Fruit fly (Drosophila melanogaster) whole organism, embryonic: ENCODE results near the gene Mst36Fb.

Experiments
- Bgb ChIP-seq: fragments of 200-800 bp; sonication (Bioruptor generic); IDR thresholded peaks from 2 replicates; pipeline ENCODE4 v1.3.6; 2022; ENCODE audit warnings: missing biosample characterization, missing genetic modification characterization; ENCODE audit not compliant: partially characterized antibody
- CG10209 ChIP-seq: fragments of 200-800 bp; sonication (Bioruptor generic); optimal IDR thresholded peaks from 3 replicates; lab custom pipeline; 2017; ENCODE audit warnings: missing biosample characterization, mild to moderate bottlenecking, missing genetic modification characterization, missing genetic modification reagents
- CG10543 ChIP-seq: fragments of 200-800 bp; sonication (Bioruptor generic); optimal IDR thresholded peaks from 3 replicates; lab custom pipeline; 2017; ENCODE audit warnings: missing biosample characterization, mild to moderate bottlenecking, missing genetic modification characterization, moderate library complexity
- CG10979 ChIP-seq: fragments of 200-800 bp; sonication (Bioruptor generic); optimal IDR thresholded peaks from 2 replicates; lab custom pipeline; 2018; ENCODE audit warnings: missing biosample characterization, mild to moderate bottlenecking, missing genetic modification characterization, moderate library complexity
- CG11695 ChIP-seq: fragments of 200-800 bp; sonication (Bioruptor generic); IDR thresholded peaks from 3 replicates; pipeline ENCODE4 v1.3.6; 2022; ENCODE audit warnings: missing biosample characterization, missing genetic modification characterization
- CG12219 ChIP-seq: fragments of 200-800 bp; sonication (Bioruptor generic); optimal IDR thresholded peaks from 3 replicates; lab custom pipeline; 2018; ENCODE audit warnings: missing biosample characterization, mild to moderate bottlenecking, missing genetic modification characterization
- CG12236 ChIP-seq: fragments of 200-800 bp; sonication (Bioruptor generic); optimal IDR thresholded peaks from 2 replicates; lab custom pipeline; 2016; ENCODE audit warnings: missing biosample characterization, missing genetic modification characterization
- CG12769 ChIP-seq: fragments of 200-800 bp; sonication (Bioruptor generic); optimal IDR thresholded peaks from 2 replicates; lab custom pipeline; 2019; ENCODE audit warnings: missing biosample characterization, mild to moderate bottlenecking, missing genetic modification characterization, moderate library complexity
- CG14014 ChIP-seq: fragments of 200-800 bp; sonication (Bioruptor generic); IDR thresholded peaks from 2 replicates; pipeline ENCODE4 v1.3.6; 2022; ENCODE audit warnings: missing biosample characterization, missing genetic modification characterization
- CG14710 ChIP-seq: fragments of 200-800 bp; sonication (Bioruptor generic); optimal IDR thresholded peaks from 3 replicates; lab custom pipeline; 2019; ENCODE audit warnings: missing biosample characterization, mild to moderate bottlenecking, missing genetic modification characterization, moderate library complexity
- CG15514 ChIP-seq: fragments of 200-800 bp; sonication (Bioruptor generic); optimal IDR thresholded peaks from 3 replicates; lab custom pipeline; 2017; ENCODE audit warnings: missing biosample characterization, missing genetic modification characterization, mild to moderate bottlenecking, moderate library complexity, missing genetic modification reagents
- CG1603 ChIP-seq: fragments of 200-800 bp; sonication (Bioruptor generic); optimal IDR thresholded peaks from 2 replicates; lab custom pipeline; 2019; ENCODE audit warnings: missing biosample characterization, mild to moderate bottlenecking, missing genetic modification characterization, moderate library complexity
- CG2129 ChIP-seq: fragments of 200-800 bp; sonication (Bioruptor generic); IDR thresholded peaks from 2 replicates; pipeline ENCODE4 v1.3.6; 2022; ENCODE audit warnings: missing biosample characterization, missing genetic modification characterization; ENCODE audit not compliant: partially characterized antibody
- CG31388 ChIP-seq: fragments of 200-800 bp; sonication (Bioruptor generic); optimal IDR thresholded peaks from 2 replicates; lab custom pipeline; 2016; ENCODE audit warnings: missing biosample characterization, missing genetic modification characterization
- CG32767 ChIP-seq: fragments of 200-800 bp; sonication (Bioruptor generic); IDR thresholded peaks from 2 replicates; pipeline ENCODE4 v1.3.6; 2022; ENCODE audit warnings: missing biosample characterization, missing genetic modification characterization
- CG33557 ChIP-seq: fragments of 200-800 bp; sonication (Bioruptor generic); optimal IDR thresholded peaks from 2 replicates; lab custom pipeline; 2019; ENCODE audit warnings: missing biosample characterization, mild to moderate bottlenecking, missing genetic modification characterization, moderate library complexity
- CG4617 ChIP-seq: fragments of 200-800 bp; sonication (Bioruptor generic); optimal IDR thresholded peaks from 3 replicates; lab custom pipeline; 2016; ENCODE audit warnings: missing biosample characterization, missing genetic modification characterization, borderline replicate concordance
- CG6765 ChIP-seq: fragments of 200-800 bp; sonication (Bioruptor generic); optimal IDR thresholded peaks from 3 replicates; lab custom pipeline; 2017; ENCODE audit warnings: missing biosample characterization, mild to moderate bottlenecking, missing genetic modification characterization
- CG7963 ChIP-seq: fragments of 200-800 bp; sonication (Bioruptor generic); IDR thresholded peaks from 3 replicates; pipeline ENCODE4 v1.3.6; 2022; ENCODE audit warnings: missing biosample characterization, missing genetic modification characterization; ENCODE audit not compliant: partially characterized antibody
- CG7987 ChIP-seq: fragments of 200-800 bp; sonication (Bioruptor generic); optimal IDR thresholded peaks from 2 replicates; lab custom pipeline; 2018; ENCODE audit warnings: missing biosample characterization, mild to moderate bottlenecking, missing genetic modification characterization, moderate library complexity
- CG9876 ChIP-seq: fragments of 200-800 bp; sonication (Bioruptor generic); optimal IDR thresholded peaks from 2 replicates; lab custom pipeline; 2016; ENCODE audit warnings: missing biosample characterization, missing genetic modification characterization
- CTCF ChIP-seq: fragments of 200-800 bp; sonication (Bioruptor generic); optimal IDR thresholded peaks from 2 replicates; lab custom pipeline; 2017; ENCODE audit warnings: missing biosample characterization, mild to moderate bottlenecking, missing genetic modification characterization, moderate library complexity
- Chrac-16 ChIP-seq: fragments of 200-800 bp; sonication (Bioruptor generic); optimal IDR thresholded peaks from 3 replicates; lab custom pipeline; 2016; ENCODE audit warnings: missing biosample characterization, missing genetic modification characterization
- D ChIP-seq, 2 experiments: fragments of 200-800 bp in 1 of 2; fragments of >200 bp in 1 of 2; sonication (Bioruptor generic) in 1 of 2; optimal IDR thresholded peaks; 2 replicates in 1 of 2; 3 replicates in 1 of 2; lab custom pipeline; 2017; ENCODE audit warnings: mild to moderate bottlenecking in 1 of 2, missing biosample characterization in 1 of 2, missing genetic modification characterization in 1 of 2, missing genetic modification reagents in 1 of 2
- Dp ChIP-seq: fragments of 200-800 bp; sonication (Bioruptor generic); optimal IDR thresholded peaks from 2 replicates; lab custom pipeline; 2018; ENCODE audit warnings: missing biosample characterization, mild to moderate bottlenecking, missing genetic modification characterization, moderate library complexity
- Dref ChIP-seq: fragments of 200-800 bp; sonication (Bioruptor generic); IDR thresholded peaks from 2 replicates; pipeline ENCODE4 v1.3.6; 2022; ENCODE audit warnings: missing biosample characterization, missing genetic modification characterization
- Hmx ChIP-seq: fragments of 200-800 bp; sonication (Bioruptor generic); optimal IDR thresholded peaks from 2 replicates; lab custom pipeline; 2016; ENCODE audit warnings: missing biosample characterization, missing genetic modification characterization
- Hsf ChIP-seq: fragments of 200-800 bp; sonication (Bioruptor generic); optimal IDR thresholded peaks from 3 replicates; lab custom pipeline; 2016; ENCODE audit warnings: missing biosample characterization, missing genetic modification characterization
- Jarid2 ChIP-seq: fragments of 200-800 bp; sonication (Bioruptor generic); optimal IDR thresholded peaks from 3 replicates; lab custom pipeline; 2017; ENCODE audit warnings: mild to moderate bottlenecking, missing biosample characterization, missing genetic modification reagents, missing genetic modification characterization
- NC2β ChIP-seq: fragments of 200-800 bp; sonication (Bioruptor generic); optimal IDR thresholded peaks from 2 replicates; lab custom pipeline; 2016; ENCODE audit warnings: missing biosample characterization, missing genetic modification characterization
- Opbp ChIP-seq: fragments of 200-800 bp; sonication (Bioruptor generic); IDR thresholded peaks from 3 replicates; pipeline ENCODE4 v1.3.6; 2022; ENCODE audit warnings: missing biosample characterization, missing genetic modification characterization; ENCODE audit not compliant: partially characterized antibody
- Trl ChIP-seq, 3 experiments: fragments of >200 bp in 2 of 3; fragments of 200-800 bp in 1 of 3; sonication (Bioruptor generic) in 1 of 3; optimal IDR thresholded peaks; 2 replicates in 1 of 3; 3 replicates in 2 of 3; lab custom pipeline; 2016 to 2017; ENCODE audit warnings: missing biosample characterization in 1 of 3, missing genetic modification characterization in 1 of 3
- ase ChIP-seq: fragments of 200-800 bp; sonication (Bioruptor generic); IDR thresholded peaks from 3 replicates; pipeline ENCODE4 v1.3.6; 2022; ENCODE audit warnings: missing biosample characterization, missing genetic modification characterization
- bcd ChIP-seq: fragments of 200-800 bp; sonication (Bioruptor generic); optimal IDR thresholded peaks from 2 replicates; lab custom pipeline; 2017; ENCODE audit warnings: missing biosample characterization, mild to moderate bottlenecking, missing genetic modification characterization
- dpn ChIP-seq, 2 experiments: fragments of 200-800 bp; sonication (Bioruptor generic); optimal IDR thresholded peaks; 3 replicates each; lab custom pipeline; 2016; ENCODE audit warnings: missing biosample characterization in 2 of 2, missing genetic modification characterization in 2 of 2
- grn ChIP-seq: fragments of 200-800 bp; sonication (Bioruptor generic); optimal IDR thresholded peaks from 3 replicates; lab custom pipeline; 2017; ENCODE audit warnings: missing biosample characterization, missing genetic modification characterization
- nau ChIP-seq: fragments of 200-800 bp; sonication (Bioruptor generic); optimal IDR thresholded peaks from 3 replicates; lab custom pipeline; 2017; ENCODE audit warnings: missing biosample characterization, mild to moderate bottlenecking, missing genetic modification characterization, missing genetic modification reagents
- otp ChIP-seq: fragments of 200-800 bp; sonication (Bioruptor generic); IDR thresholded peaks from 3 replicates; pipeline ENCODE4, ENCODE4 v1.3.6; 2022; ENCODE audit warnings: missing biosample characterization, missing genetic modification characterization
- p53 ChIP-seq: fragments of 200-800 bp; sonication (Bioruptor generic); optimal IDR thresholded peaks from 2 replicates; lab custom pipeline; 2016; ENCODE audit warnings: missing biosample characterization, missing genetic modification characterization
- phol ChIP-seq: fragments of 200-800 bp; sonication (Bioruptor generic); optimal IDR thresholded peaks from 3 replicates; lab custom pipeline; 2018; ENCODE audit warnings: missing biosample characterization, mild to moderate bottlenecking, missing genetic modification characterization, moderate library complexity
- pita ChIP-seq: fragments of 200-800 bp; sonication (Bioruptor generic); optimal IDR thresholded peaks from 2 replicates; lab custom pipeline; 2017; ENCODE audit warnings: missing biosample characterization, mild to moderate bottlenecking, missing genetic modification characterization
- prd ChIP-seq, 3 experiments: fragments of >200 bp in 2 of 3; fragments of 200-800 bp in 1 of 3; sonication (Bioruptor generic) in 1 of 3; optimal IDR thresholded peaks in 2 of 3; IDR thresholded peaks in 1 of 3; 2 replicates in 2 of 3; 3 replicates in 1 of 3; pipeline versions ENCODE4 v1.3.6 to Lab custom; 2017 to 2022; ENCODE audit warnings: missing biosample characterization in 1 of 3, missing genetic modification characterization in 1 of 3
- sc ChIP-seq, 3 experiments: fragments of >200 bp in 2 of 3; fragments of 200-800 bp in 1 of 3; sonication (Bioruptor generic) in 1 of 3; optimal IDR thresholded peaks; 2 replicates in 2 of 3; 3 replicates in 1 of 3; lab custom pipeline; 2017; ENCODE audit warnings: mild to moderate bottlenecking in 1 of 3, missing biosample characterization in 1 of 3, missing genetic modification characterization in 1 of 3, missing genetic modification reagents in 1 of 3
- shn ChIP-seq: fragments of 200-800 bp; sonication (Bioruptor generic); optimal IDR thresholded peaks from 3 replicates; lab custom pipeline; 2016; ENCODE audit warnings: missing biosample characterization, missing genetic modification characterization
- sna ChIP-seq: fragments of 200-800 bp; sonication (Bioruptor generic); IDR thresholded peaks from 2 replicates; pipeline ENCODE4 v1.3.6; 2022; ENCODE audit warnings: missing biosample characterization, missing genetic modification characterization; ENCODE audit not compliant: partially characterized antibody
- tap ChIP-seq: fragments of 200-800 bp; optimal IDR thresholded peaks from 3 replicates; lab custom pipeline; 2019; ENCODE audit warnings: missing biosample characterization, mild to moderate bottlenecking, missing genetic modification characterization, moderate library complexity
- tio ChIP-seq: fragments of 200-800 bp; sonication (Bioruptor generic); optimal IDR thresholded peaks from 2 replicates; lab custom pipeline; 2017; ENCODE audit warnings: missing biosample characterization, missing genetic modification characterization, inconsistent platforms
- unc-4 ChIP-seq: fragments of 200-800 bp; sonication (Bioruptor generic); IDR thresholded peaks from 2 replicates; pipeline ENCODE4 v1.3.6; 2022; ENCODE audit warnings: missing biosample characterization, missing genetic modification characterization; ENCODE audit not compliant: partially characterized antibody

The Mst36Fb gene

dm6 chr2L:18689376-18689775, 14.5 kb upstream of the Mst36Fb start, which contains the start of gene CG10336 (continued):
- no peak for TF ChIP-seq pita
- TF ChIP-seq CG12236 (GFP tag; lab: Kevin White, UChicago), result no peak
- TF ChIP-seq CG10979 (tag; lab: Kevin White, UChicago), result no peak
- no peak for TF ChIP-seq prd (optimal IDR thresholded peaks at IDR 0.05; lab: Kevin White, UChicago)
- TF ChIP-seq prd (GFP tag; IDR thresholded peaks at IDR 0.05; lab: Robert Waterston, UW), result no peak
- TF ChIP-seq Dp, result peak; percentile 89
- TF ChIP-seq sna, result peak; percentile 38
- peak; percentile 21 for TF ChIP-seq CG14710 (tag; lab: Kevin White, UChicago)
- TF ChIP-seq CG9876 (GFP tag; lab: Kevin White, UChicago), result no peak
- TF ChIP-seq grn (GFP tag; lab: Kevin White, UChicago), result no peak
- TF ChIP-seq nau (GFP tag; lab: Kevin White, UChicago), result no peak
- TF ChIP-seq CG2129 (GFP tag; lab: Robert Waterston, UW), result peak; percentile 42
- no peak for TF ChIP-seq ase (GFP tag; lab: Robert Waterston, UW)
- TF ChIP-seq CG10543 (GFP tag; lab: Kevin White, UChicago), result no peak
- TF ChIP-seq NC2β, result no peak
- TF ChIP-seq CG14014 (GFP tag; lab: Robert Waterston, UW), result no peak
- no peak for TF ChIP-seq Hmx (GFP tag; lab: Kevin White, UChicago)
- peak; percentile 19; the same call in 1 of the 2 replicates for TF ChIP-seq Bgb (GFP tag; lab: Robert Waterston, UW)
- no peak for TF ChIP-seq bcd (GFP tag; lab: Kevin White, UChicago)
- no peak for TF ChIP-seq dpn (GFP tag; optimal IDR thresholded peaks at IDR 0.05; lab: Kevin White, UChicago)
- no peak for TF ChIP-seq CTCF (GFP tag; lab: Kevin White, UChicago)
- TF ChIP-seq sc (optimal IDR thresholded peaks at IDR 0.05; lab: Kevin White, UChicago), result no peak
- TF ChIP-seq sc (GFP tag; optimal IDR thresholded peaks at IDR 0.05; lab: Kevin White, UChicago), result no peak
- TF ChIP-seq Dref (GFP tag; lab: Robert Waterston, UW), result peak; percentile 34; the same call in 1 of the 2 replicates
- TF ChIP-seq D (optimal IDR thresholded peaks at IDR 0.05; lab: Kevin White, UChicago), result no peak
- no peak for TF ChIP-seq D (GFP tag; optimal IDR thresholded peaks at IDR 0.05; lab: Kevin White, UChicago)
- peak; percentile 17 for TF ChIP-seq CG1603
- peak; percentile 55 for TF ChIP-seq CG15514 (GFP tag; lab: Kevin White, UChicago)
- no peak for TF ChIP-seq CG12769 (tag; lab: Kevin White, UChicago)
- no peak for TF ChIP-seq otp (GFP tag; lab: Robert Waterston, UW)
- TF ChIP-seq CG32767 (GFP tag; lab: Robert Waterston, UW), result no peak
- TF ChIP-seq tap, result no peak
- TF ChIP-seq Opbp (GFP tag; lab: Robert Waterston, UW), result peak; percentile 36; the same call in 1 of the 3 replicates
- no peak for TF ChIP-seq CG31388 (GFP tag; lab: Kevin White, UChicago)
- TF ChIP-seq unc-4 (GFP tag; lab: Robert Waterston, UW), result peak; percentile 39; the same call in 1 of the 2 replicates
- TF ChIP-seq CG33557, result no peak
- no peak for TF ChIP-seq shn
- no peak for TF ChIP-seq CG6765 (GFP tag; lab: Kevin White, UChicago)
- TF ChIP-seq phol (tag; lab: Kevin White, UChicago), result peak; percentile 50
- TF ChIP-seq Jarid2, result no peak
- TF ChIP-seq Chrac-16, result peak; percentile 0
- TF ChIP-seq p53 (GFP tag; lab: Kevin White, UChicago), result no peak
- no peak for TF ChIP-seq CG12219
- no peak for TF ChIP-seq CG7987 (GFP tag; lab: Kevin White, UChicago)
- no peak for TF ChIP-seq Trl (optimal IDR thresholded peaks at IDR 0.05; lab: Kevin White, UChicago)
- peak; percentile 2 for TF ChIP-seq Trl (GFP tag; optimal IDR thresholded peaks at IDR 0.05; lab: Kevin White, UChicago)
- TF ChIP-seq tio (GFP tag; lab: Kevin White, UChicago), result no peak
- TF ChIP-seq CG7963 (GFP tag; lab: Robert Waterston, UW), result 0 out of 3 replicates have a peak, but pooled peaks have one; percentile 30
- TF ChIP-seq Hsf (GFP tag; lab: Kevin White, UChicago), result no peak
- no peak for TF ChIP-seq CG11695 (GFP tag; lab: Robert Waterston, UW)
- TF ChIP-seq CG10209 (GFP tag; lab: Kevin White, UChicago), result no peak
- TF ChIP-seq CG4617 (GFP tag; lab: Kevin White, UChicago), result peak; percentile 29
